Worm (Caenorhabditis elegans): Measurements from ENCODE around the gene vps-36.

DNA sequence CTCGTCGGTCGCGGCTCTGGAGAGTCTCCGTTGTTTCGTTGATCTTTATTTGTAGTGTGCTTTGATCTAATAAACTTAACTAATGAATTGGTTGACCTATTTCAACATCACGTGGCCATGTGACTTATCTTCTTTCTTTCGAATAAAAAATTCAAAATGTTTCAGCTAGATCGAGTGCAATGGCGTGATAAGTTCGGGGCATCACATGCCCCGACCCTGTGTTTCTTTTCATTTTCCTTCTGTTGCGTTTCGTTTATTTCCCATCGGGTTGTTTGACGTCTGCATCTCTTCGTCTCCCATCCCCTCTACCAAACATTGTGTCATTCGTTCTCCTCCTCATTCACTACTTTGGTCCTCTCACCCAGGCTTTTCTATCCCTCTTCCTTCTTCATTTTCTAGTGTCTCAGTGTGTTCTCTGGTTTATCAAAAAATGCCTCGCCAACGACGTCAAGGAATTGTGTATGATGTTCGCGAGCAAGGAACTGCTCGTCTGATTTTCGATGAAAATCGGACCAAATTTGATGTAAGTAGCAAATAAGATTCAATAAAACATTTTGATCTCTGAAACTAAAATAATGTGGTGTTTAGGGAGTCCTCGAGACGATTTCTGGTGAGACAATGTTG is 8.7 kb downstream of the vps-36 start, which contains the start of gene F17C11.4:
- no peak for TF ChIP-seq lsy-2 (tag; optimal IDR thresholded peaks at IDR 0.05)
- TF ChIP-seq nhr-237 (tag; optimal IDR thresholded peaks at IDR 0.05): no peak
- TF ChIP-seq nhr-12 (tag; optimal IDR thresholded peaks at IDR 0.05): no peak
- TF ChIP-seq unc-39 (tag; optimal IDR thresholded peaks at IDR 0.05): no peak
